Fruit fly (Drosophila melanogaster) ovary, adult (tissue): ENCODE data around the gene CG45002.

Experiments used
- CG17801 ChIP-seq: fragments of 200-800 bp; optimal IDR thresholded peaks from 2 replicates; lab custom pipeline; 2019; ENCODE audit warnings: missing biosample characterization, mild to moderate bottlenecking, missing genetic modification characterization, moderate library complexity; ENCODE audit not compliant: partially characterized antibody

The CG45002 gene

dm6 chrX:16922626-16923025 lies 143.9 kb downstream of the CG45002 start:
- no peak for TF ChIP-seq CG17801

- TF ChIP-seq CG17801, result no peak
These were observed 145.7 kb downstream of the CG45002 start for dm6 chrX:16920682-16921286.
